Fruit fly (Drosophila melanogaster) whole organism, embryonic: Measurements from ENCODE around the gene mRpS31.
A peak's percentile ranks its signal among the peaks of the same experiment; 100 is the strongest.

Experiments used
- ATbp ChIP-seq: fragments of 200-800 bp; sonication (Bioruptor generic); optimal IDR thresholded peaks from 2 replicates; lab custom pipeline; 2017; ENCODE audit warnings: missing biosample characterization, mild to moderate bottlenecking, missing genetic modification characterization, missing genetic modification reagents
- Atf3 ChIP-seq: fragments of 200-800 bp; sonication (Bioruptor generic); optimal IDR thresholded peaks from 3 replicates; lab custom pipeline; 2016; ENCODE audit warnings: missing biosample characterization, missing genetic modification characterization
- Awh ChIP-seq: fragments of 200-800 bp; sonication (Bioruptor generic); IDR thresholded peaks from 2 replicates; pipeline ENCODE4, ENCODE4 v1.3.6; 2022; ENCODE audit warnings: missing biosample characterization, missing genetic modification characterization
- B-H2 ChIP-seq: fragments of 200-800 bp; sonication (Bioruptor generic); optimal IDR thresholded peaks from 2 replicates; lab custom pipeline; 2018; ENCODE audit warnings: missing biosample characterization, mild to moderate bottlenecking, missing genetic modification characterization
- CG10147 ChIP-seq: fragments of 200-800 bp; sonication (Bioruptor generic); optimal IDR thresholded peaks from 2 replicates; lab custom pipeline; 2019; ENCODE audit warnings: missing biosample characterization, mild to moderate bottlenecking, missing genetic modification characterization, moderate library complexity
- CG10959 ChIP-seq: fragments of 200-800 bp; sonication (Bioruptor generic); IDR thresholded peaks from 2 replicates; pipeline ENCODE4 v1.3.6; 2022; ENCODE audit warnings: missing biosample characterization, missing genetic modification characterization
- CG11085 ChIP-seq: fragments of 200-800 bp; sonication (Bioruptor generic); IDR thresholded peaks from 2 replicates; pipeline ENCODE4 v1.3.6; 2022; ENCODE audit warnings: missing biosample characterization, missing genetic modification characterization
- CG11695 ChIP-seq: fragments of 200-800 bp; sonication (Bioruptor generic); IDR thresholded peaks from 3 replicates; pipeline ENCODE4 v1.3.6; 2022; ENCODE audit warnings: missing biosample characterization, missing genetic modification characterization
- CG12391 ChIP-seq: fragments of 200-800 bp; sonication (Bioruptor generic); optimal IDR thresholded peaks from 3 replicates; lab custom pipeline; 2018; ENCODE audit warnings: missing biosample characterization, mild to moderate bottlenecking, missing genetic modification characterization, moderate library complexity
- CG15514 ChIP-seq: fragments of 200-800 bp; sonication (Bioruptor generic); optimal IDR thresholded peaks from 3 replicates; lab custom pipeline; 2017; ENCODE audit warnings: missing biosample characterization, missing genetic modification characterization, mild to moderate bottlenecking, moderate library complexity, missing genetic modification reagents
- CG15696 ChIP-seq: fragments of 200-800 bp; sonication (Bioruptor generic); optimal IDR thresholded peaks from 2 replicates; lab custom pipeline; 2019; ENCODE audit warnings: missing biosample characterization, mild to moderate bottlenecking, missing genetic modification characterization, moderate library complexity
- CG16813 ChIP-seq: fragments of 200-800 bp; sonication (Bioruptor generic); IDR thresholded peaks from 3 replicates; pipeline ENCODE4 v1.3.6; 2022; ENCODE audit warnings: missing biosample characterization, missing genetic modification characterization; ENCODE audit not compliant: partially characterized antibody
- CG17359 ChIP-seq: fragments of 200-800 bp; sonication (Bioruptor generic); optimal IDR thresholded peaks from 3 replicates; lab custom pipeline; 2018; ENCODE audit warnings: missing biosample characterization, mild to moderate bottlenecking, missing genetic modification characterization, moderate library complexity
- CG1832 ChIP-seq: fragments of 200-800 bp; sonication (Bioruptor generic); optimal IDR thresholded peaks from 2 replicates; lab custom pipeline; 2017; ENCODE audit warnings: missing biosample characterization, mild to moderate bottlenecking, missing genetic modification characterization, inconsistent platforms
- CG31224 ChIP-seq: fragments of 200-800 bp; sonication (Bioruptor generic); IDR thresholded peaks from 2 replicates; pipeline ENCODE4 v1.3.6; 2022; ENCODE audit warnings: missing biosample characterization, missing genetic modification characterization
- CG34376 ChIP-seq: fragments of 200-800 bp; sonication (Bioruptor generic); optimal IDR thresholded peaks from 2 replicates; lab custom pipeline; 2018; ENCODE audit warnings: missing biosample characterization, mild to moderate bottlenecking, missing genetic modification characterization
- CG4282 ChIP-seq: fragments of 200-800 bp; sonication (Bioruptor generic); optimal IDR thresholded peaks from 2 replicates; lab custom pipeline; 2016; ENCODE audit warnings: missing biosample characterization, missing genetic modification characterization
- CG6654 ChIP-seq: fragments of 200-800 bp; sonication (Bioruptor generic); optimal IDR thresholded peaks from 2 replicates; lab custom pipeline; 2017; ENCODE audit warnings: missing biosample characterization, mild to moderate bottlenecking, missing genetic modification characterization
- CG6791 ChIP-seq: fragments of 200-800 bp; sonication (Bioruptor generic); IDR thresholded peaks from 3 replicates; pipeline ENCODE4 v1.3.6; 2022; ENCODE audit warnings: missing biosample characterization, missing genetic modification characterization; ENCODE audit not compliant: partially characterized antibody
- CG7271 ChIP-seq: fragments of 200-800 bp; sonication (Bioruptor generic); optimal IDR thresholded peaks from 2 replicates; lab custom pipeline; 2018; ENCODE audit warnings: missing biosample characterization, mild to moderate bottlenecking, missing genetic modification characterization, moderate library complexity
- CG7556 ChIP-seq: fragments of 200-800 bp; sonication (Bioruptor generic); optimal IDR thresholded peaks from 2 replicates; lab custom pipeline; 2017; ENCODE audit warnings: missing biosample characterization, mild to moderate bottlenecking, missing genetic modification characterization
- CG7745 ChIP-seq: fragments of 200-800 bp; sonication (Bioruptor generic); optimal IDR thresholded peaks from 2 replicates; lab custom pipeline; 2018; ENCODE audit warnings: missing biosample characterization, mild to moderate bottlenecking, missing genetic modification characterization, moderate library complexity
- CG7928 ChIP-seq: fragments of 200-800 bp; sonication (Bioruptor generic); optimal IDR thresholded peaks from 2 replicates; lab custom pipeline; 2017; ENCODE audit warnings: missing biosample characterization, mild to moderate bottlenecking, missing genetic modification characterization
- D ChIP-seq, 2 experiments: fragments of 200-800 bp in 1 of 2; fragments of >200 bp in 1 of 2; sonication (Bioruptor generic) in 1 of 2; optimal IDR thresholded peaks; 2 replicates in 1 of 2; 3 replicates in 1 of 2; lab custom pipeline; 2017; ENCODE audit warnings: mild to moderate bottlenecking in 1 of 2, missing biosample characterization in 1 of 2, missing genetic modification characterization in 1 of 2, missing genetic modification reagents in 1 of 2
- Dbx ChIP-seq: fragments of 200-800 bp; sonication (Bioruptor generic); IDR thresholded peaks from 3 replicates; pipeline ENCODE4 v1.3.6; 2022; ENCODE audit warnings: missing biosample characterization, missing genetic modification characterization
- HLH54F ChIP-seq: fragments of 200-800 bp; sonication (Bioruptor generic); optimal IDR thresholded peaks from 3 replicates; lab custom pipeline; 2016; ENCODE audit warnings: missing biosample characterization, missing genetic modification characterization
- Hmx ChIP-seq: fragments of 200-800 bp; sonication (Bioruptor generic); optimal IDR thresholded peaks from 2 replicates; lab custom pipeline; 2016; ENCODE audit warnings: missing biosample characterization, missing genetic modification characterization
- Hr39 ChIP-seq: fragments of >200 bp; optimal IDR thresholded peaks from 2 replicates; lab custom pipeline; 2017
- Jarid2 ChIP-seq: fragments of 200-800 bp; sonication (Bioruptor generic); optimal IDR thresholded peaks from 3 replicates; lab custom pipeline; 2017; ENCODE audit warnings: mild to moderate bottlenecking, missing biosample characterization, missing genetic modification reagents, missing genetic modification characterization
- Opbp ChIP-seq: fragments of 200-800 bp; sonication (Bioruptor generic); IDR thresholded peaks from 3 replicates; pipeline ENCODE4 v1.3.6; 2022; ENCODE audit warnings: missing biosample characterization, missing genetic modification characterization; ENCODE audit not compliant: partially characterized antibody
- Sry-δ ChIP-seq: fragments of 200-800 bp; sonication (Bioruptor generic); optimal IDR thresholded peaks from 2 replicates; lab custom pipeline; 2016; ENCODE audit warnings: missing biosample characterization, missing genetic modification characterization
- Ssrp ChIP-seq: fragments of 200-800 bp; sonication (Bioruptor generic); optimal IDR thresholded peaks from 2 replicates; lab custom pipeline; 2018; ENCODE audit warnings: missing biosample characterization, mild to moderate bottlenecking, missing genetic modification characterization, moderate library complexity
- Vsx1 ChIP-seq: fragments of 200-800 bp; sonication (Bioruptor generic); optimal IDR thresholded peaks from 2 replicates; lab custom pipeline; 2017; ENCODE audit warnings: missing biosample characterization, mild to moderate bottlenecking, missing genetic modification characterization, missing genetic modification reagents
- ash1 ChIP-seq: fragments of 200-800 bp; sonication (Bioruptor generic); optimal IDR thresholded peaks from 2 replicates; lab custom pipeline; 2018; ENCODE audit warnings: missing biosample characterization, mild to moderate bottlenecking, missing genetic modification characterization
- dpn ChIP-seq, 2 experiments: fragments of 200-800 bp; sonication (Bioruptor generic); optimal IDR thresholded peaks; 3 replicates each; lab custom pipeline; 2016; ENCODE audit warnings: missing biosample characterization in 2 of 2, missing genetic modification characterization in 2 of 2
- ewg ChIP-seq: fragments of 200-800 bp; sonication (Bioruptor generic); optimal IDR thresholded peaks from 3 replicates; lab custom pipeline; 2017; ENCODE audit warnings: mild to moderate bottlenecking, missing biosample characterization, missing genetic modification reagents, missing genetic modification characterization
- fd96Cb ChIP-seq: fragments of 200-800 bp; sonication (Bioruptor generic); optimal IDR thresholded peaks from 2 replicates; lab custom pipeline; 2018; ENCODE audit warnings: missing biosample characterization, mild to moderate bottlenecking, missing genetic modification characterization, moderate library complexity
- fu2 ChIP-seq: fragments of 200-800 bp; sonication (Bioruptor generic); optimal IDR thresholded peaks from 2 replicates; lab custom pipeline; 2016; ENCODE audit warnings: missing biosample characterization, missing genetic modification characterization
- gce ChIP-seq: fragments of 200-800 bp; sonication (Bioruptor generic); IDR thresholded peaks from 3 replicates; pipeline ENCODE4 v1.3.6; 2022; ENCODE audit warnings: missing biosample characterization, missing genetic modification characterization
- rib ChIP-seq: fragments of 200-800 bp; sonication (Bioruptor generic); IDR thresholded peaks from 2 replicates; pipeline ENCODE4 v1.3.6; 2022; ENCODE audit warnings: missing biosample characterization, missing genetic modification characterization
- row ChIP-seq: fragments of 200-800 bp; sonication (Bioruptor generic); IDR thresholded peaks from 3 replicates; pipeline ENCODE4 v1.3.6; 2022; ENCODE audit warnings: missing biosample characterization, missing genetic modification characterization
- sim ChIP-seq: fragments of 200-800 bp; sonication (Bioruptor generic); IDR thresholded peaks from 2 replicates; pipeline ENCODE4 v1.3.6; 2022; ENCODE audit warnings: missing biosample characterization, missing genetic modification characterization
- sr ChIP-seq: fragments of 200-800 bp; sonication (Bioruptor generic); IDR thresholded peaks from 3 replicates; pipeline ENCODE4 v1.3.6; 2022; ENCODE audit warnings: missing biosample characterization, missing genetic modification characterization
- trh ChIP-seq: fragments of 200-800 bp; sonication (Bioruptor generic); optimal IDR thresholded peaks from 2 replicates; lab custom pipeline; 2016; ENCODE audit warnings: missing biosample characterization, missing genetic modification characterization
- tup ChIP-seq: fragments of 200-800 bp; sonication (Bioruptor generic); optimal IDR thresholded peaks from 2 replicates; lab custom pipeline; 2016; ENCODE audit warnings: missing biosample characterization, mild to moderate bottlenecking, missing genetic modification characterization, moderate library complexity
- unpg ChIP-seq: fragments of 200-800 bp; sonication (Bioruptor generic); optimal IDR thresholded peaks from 3 replicates; lab custom pipeline; 2018; ENCODE audit warnings: missing biosample characterization, mild to moderate bottlenecking, missing genetic modification characterization, moderate library complexity
- vnd ChIP-seq: fragments of 200-800 bp; sonication (Bioruptor generic); IDR thresholded peaks from 3 replicates; pipeline ENCODE4 v1.3.6; 2022; ENCODE audit warnings: missing biosample characterization, missing genetic modification characterization; ENCODE audit not compliant: partially characterized antibody
- zen2 ChIP-seq: fragments of 200-800 bp; sonication (Bioruptor generic); IDR thresholded peaks from 3 replicates; pipeline ENCODE4 v1.3.6; 2022; ENCODE audit warnings: missing biosample characterization, missing genetic modification characterization; ENCODE audit not compliant: partially characterized antibody

The mRpS31 gene

DNA sequence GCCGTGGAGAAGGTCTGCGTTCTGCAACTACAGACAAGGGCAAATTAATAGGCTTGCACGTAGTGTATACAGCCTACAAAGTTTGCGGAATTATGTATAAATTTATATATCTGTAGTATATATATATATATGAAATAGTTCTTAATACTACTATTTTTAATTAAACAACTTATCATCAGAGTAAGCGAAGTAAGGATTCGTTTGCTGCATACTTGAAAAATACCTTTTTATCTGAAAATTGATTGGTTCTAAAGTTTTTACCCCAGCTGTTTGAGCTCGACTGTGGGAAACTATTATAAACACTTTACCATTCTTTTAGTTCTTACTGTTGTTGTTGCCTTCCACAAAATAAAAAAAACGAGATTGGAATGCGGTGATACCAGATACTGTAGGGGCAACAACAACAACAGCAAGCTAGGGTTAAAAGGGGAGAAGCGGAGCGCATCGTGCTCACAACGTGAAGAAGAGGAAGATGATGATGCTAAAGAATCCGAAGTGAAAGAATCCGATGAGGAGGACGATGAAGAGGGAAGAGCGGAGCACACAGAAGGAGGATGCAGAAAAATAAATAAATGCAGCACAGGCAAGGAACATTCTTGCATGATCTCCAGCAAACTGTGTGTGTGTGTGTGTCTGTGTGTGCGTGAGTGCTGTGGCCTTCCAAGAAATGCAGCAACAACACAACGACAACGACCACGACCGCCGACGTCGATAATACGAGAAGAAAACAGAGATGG lies 38.2 kb downstream of the mRpS31 start (continued):
- TF ChIP-seq CG6791 (GFP tag; lab: Robert Waterston, UW) (peak; percentile 50; the same call in 1 of the 3 replicates), ewg (GFP tag; lab: Kevin White, UChicago) (no peak), ash1 (GFP tag; lab: Kevin White, UChicago) (no peak), gce (GFP tag; lab: Robert Waterston, UW) (no peak), CG7745 (tag; lab: Kevin White, UChicago) (no peak), dpn (GFP tag; optimal IDR thresholded peaks at IDR 0.05; lab: Kevin White, UChicago) (peak in 1 of 2 experiments; percentile 21), CG6654 (GFP tag; lab: Kevin White, UChicago) (no peak), CG31224 (GFP tag; lab: Robert Waterston, UW) (no peak), Ssrp (tag; lab: Kevin White, UChicago) (peak; percentile 71), CG16813 (no peak), fd96Cb (tag; lab: Kevin White, UChicago) (peak; percentile 68), CG1832 (no peak), Atf3 (no peak), CG17359 (tag; lab: Kevin White, UChicago) (peak; percentile 41), D (optimal IDR thresholded peaks at IDR 0.05; lab: Kevin White, UChicago) (no peak), D (GFP tag; optimal IDR thresholded peaks at IDR 0.05; lab: Kevin White, UChicago) (no peak), fu2 (GFP tag; lab: Kevin White, UChicago) (no peak), ATbp (GFP tag; lab: Kevin White, UChicago) (peak; percentile 19), unpg (GFP tag; lab: Kevin White, UChicago) (peak; percentile 49), tup (GFP tag; lab: Kevin White, UChicago) (no peak), Hr39 (lab: Kevin White, UChicago) (no peak), CG12391 (tag; lab: Kevin White, UChicago) (peak; percentile 71), Dbx (GFP tag; lab: Robert Waterston, UW) (no peak), CG11085 (GFP tag; lab: Robert Waterston, UW) (no peak), CG10147 (no peak), rib (GFP tag; lab: Robert Waterston, UW) (peak; percentile 24; the same call in 1 of the 2 replicates), sr (GFP tag; lab: Robert Waterston, UW) (no peak), sim (GFP tag; lab: Robert Waterston, UW) (no peak), CG7928 (GFP tag; lab: Kevin White, UChicago) (no peak), Opbp (GFP tag; lab: Robert Waterston, UW) (no peak; the same call in 2 of the 3 replicates), CG7271 (peak; percentile 13), vnd (GFP tag; lab: Robert Waterston, UW) (no peak), Hmx (GFP tag; lab: Kevin White, UChicago) (no peak), B-H2 (GFP tag; lab: Kevin White, UChicago) (no peak), CG11695 (GFP tag; lab: Robert Waterston, UW) (0 out of 3 replicates have a peak, but pooled peaks have one; percentile 48), HLH54F (GFP tag; lab: Kevin White, UChicago) (no peak), CG34376 (GFP tag; lab: Kevin White, UChicago) (no peak), zen2 (no peak), CG10959 (GFP tag; lab: Robert Waterston, UW) (peak; percentile 37; the same call in 1 of the 2 replicates), CG4282 (GFP tag; lab: Kevin White, UChicago) (no peak), Sry-δ (no peak), row (GFP tag; lab: Robert Waterston, UW) (peak; percentile 71), Awh (no peak), CG7556 (GFP tag; lab: Kevin White, UChicago) (peak; percentile 14), Vsx1 (no peak), Jarid2 (no peak), CG15514 (GFP tag; lab: Kevin White, UChicago) (no peak), CG15696 (tag; lab: Kevin White, UChicago) (peak; percentile 54), trh (GFP tag; lab: Kevin White, UChicago) (no peak)
